Fruit fly (Drosophila melanogaster) whole organism, prepupa: ENCODE data around the gene PIG-H.

Experiments used
- Blimp-1 ChIP-seq: fragments of 200-800 bp; sonication (Bioruptor generic); optimal IDR thresholded peaks from 3 replicates; lab custom pipeline; 2017; ENCODE audit warnings: missing biosample characterization, missing genetic modification characterization, mild to moderate bottlenecking, moderate library complexity, missing genetic modification reagents
- CG10631 ChIP-seq: fragments of 200-800 bp; sonication (Bioruptor generic); optimal IDR thresholded peaks from 2 replicates; lab custom pipeline; 2016; ENCODE audit warnings: missing biosample characterization, missing genetic modification characterization
- CG11762 ChIP-seq: fragments of 200-800 bp; sonication (Bioruptor generic); optimal IDR thresholded peaks from 3 replicates; lab custom pipeline; 2016; ENCODE audit warnings: missing biosample characterization, missing genetic modification characterization; ENCODE audit not compliant: insufficient read depth
- CG15336 ChIP-seq: fragments of 200-800 bp; sonication (Bioruptor generic); IDR thresholded peaks from 2 replicates; pipeline ENCODE4 v1.3.6; 2022; ENCODE audit warnings: missing biosample characterization, missing genetic modification characterization
- CG1621 ChIP-seq: fragments of 200-800 bp; sonication (Bioruptor generic); optimal IDR thresholded peaks from 3 replicates; lab custom pipeline; 2018; ENCODE audit warnings: missing biosample characterization, mild to moderate bottlenecking, missing genetic modification characterization
- CG16779 ChIP-seq: fragments of 200-800 bp; sonication (Bioruptor generic); optimal IDR thresholded peaks from 3 replicates; lab custom pipeline; 2017; ENCODE audit warnings: missing biosample characterization, mild to moderate bottlenecking, missing genetic modification characterization
- CG31627 ChIP-seq: fragments of 200-800 bp; sonication (Bioruptor generic); optimal IDR thresholded peaks from 3 replicates; lab custom pipeline; 2016; ENCODE audit warnings: missing biosample characterization, missing genetic modification characterization
- CG32006 ChIP-seq: fragments of 200-800 bp; sonication (Bioruptor generic); optimal IDR thresholded peaks from 3 replicates; lab custom pipeline; 2017; ENCODE audit warnings: missing biosample characterization, mild to moderate bottlenecking, missing genetic modification characterization
- CG3919 ChIP-seq: fragments of 200-800 bp; sonication (Bioruptor generic); optimal IDR thresholded peaks from 3 replicates; lab custom pipeline; 2016; ENCODE audit warnings: missing biosample characterization, missing genetic modification characterization
- CG4318 ChIP-seq: fragments of 200-800 bp; sonication (Bioruptor generic); optimal IDR thresholded peaks from 3 replicates; lab custom pipeline; 2017; ENCODE audit warnings: missing biosample characterization, mild to moderate bottlenecking, missing genetic modification characterization
- CG6163 ChIP-seq: fragments of 200-800 bp; sonication (Bioruptor generic); IDR thresholded peaks from 3 replicates; pipeline ENCODE4 v1.3.6; 2022; ENCODE audit warnings: missing biosample characterization, missing genetic modification characterization
- CG6276 ChIP-seq: fragments of 200-800 bp; sonication (Bioruptor generic); optimal IDR thresholded peaks from 2 replicates; lab custom pipeline; 2017; ENCODE audit warnings: missing biosample characterization, mild to moderate bottlenecking, missing genetic modification characterization
- CG6808 ChIP-seq: fragments of 200-800 bp; sonication (Bioruptor generic); optimal IDR thresholded peaks from 3 replicates; lab custom pipeline; 2017; ENCODE audit warnings: missing biosample characterization, missing genetic modification characterization, mild to moderate bottlenecking, moderate library complexity, missing genetic modification reagents
- CG8119 ChIP-seq: fragments of 200-800 bp; sonication (Bioruptor generic); IDR thresholded peaks from 3 replicates; pipeline ENCODE4 v1.3.6; 2022; ENCODE audit warnings: missing biosample characterization, missing genetic modification characterization
- CG8319 ChIP-seq: fragments of 200-800 bp; sonication (Bioruptor generic); optimal IDR thresholded peaks from 3 replicates; lab custom pipeline; 2016; ENCODE audit warnings: missing biosample characterization, missing genetic modification characterization
- CG8632 ChIP-seq: fragments of 200-800 bp; sonication (Bioruptor generic); optimal IDR thresholded peaks from 3 replicates; lab custom pipeline; 2016; ENCODE audit warnings: missing biosample characterization, missing genetic modification characterization
- CG9139 ChIP-seq: fragments of 200-800 bp; sonication (Bioruptor generic); optimal IDR thresholded peaks from 3 replicates; lab custom pipeline; 2017; ENCODE audit warnings: missing biosample characterization, mild to moderate bottlenecking, missing genetic modification characterization
- Eip75B ChIP-seq: fragments of 200-800 bp; sonication (Bioruptor generic); optimal IDR thresholded peaks from 3 replicates; lab custom pipeline; 2016; ENCODE audit warnings: missing biosample characterization, missing genetic modification characterization
- Eip78C ChIP-seq: fragments of 200-800 bp; sonication (Bioruptor generic); peaks from one replicate; lab custom pipeline; 2016; ENCODE audit warnings: missing biosample characterization, missing genetic modification characterization
- Ets21C ChIP-seq: fragments of 200-800 bp; sonication (Bioruptor generic); optimal IDR thresholded peaks from 3 replicates; lab custom pipeline; 2016; ENCODE audit warnings: missing biosample characterization, missing genetic modification characterization
- Gug ChIP-seq: fragments of 200-800 bp; sonication (Bioruptor generic); IDR thresholded peaks from 2 replicates; pipeline ENCODE4 v1.3.6; 2022; ENCODE audit warnings: missing biosample characterization, missing genetic modification characterization
- Hr39 ChIP-seq: fragments of 200-800 bp; sonication (Bioruptor generic); optimal IDR thresholded peaks from 2 replicates; lab custom pipeline; 2016; ENCODE audit warnings: missing biosample characterization, missing genetic modification characterization
- Hr4 ChIP-seq: fragments of 200-800 bp; sonication (Bioruptor generic); optimal IDR thresholded peaks from 3 replicates; lab custom pipeline; 2016; ENCODE audit warnings: missing biosample characterization, missing genetic modification characterization
- OdsH ChIP-seq: fragments of 200-800 bp; sonication (Bioruptor generic); optimal IDR thresholded peaks from 3 replicates; lab custom pipeline; 2016; ENCODE audit warnings: missing biosample characterization, missing genetic modification characterization
- Sox102F ChIP-seq: fragments of 200-800 bp; sonication (Bioruptor generic); optimal IDR thresholded peaks from 2 replicates; lab custom pipeline; 2016; ENCODE audit warnings: missing biosample characterization, mild to moderate bottlenecking, missing genetic modification characterization
- Sox14 ChIP-seq: fragments of 200-800 bp; sonication (Bioruptor generic); optimal IDR thresholded peaks from 3 replicates; lab custom pipeline; 2016; ENCODE audit warnings: missing biosample characterization, missing genetic modification characterization
- Sox15 ChIP-seq: fragments of 200-800 bp; sonication (Bioruptor generic); optimal IDR thresholded peaks from 3 replicates; lab custom pipeline; 2016; ENCODE audit warnings: missing biosample characterization, missing genetic modification characterization
- achi ChIP-seq: fragments of 200-800 bp; sonication (Bioruptor generic); optimal IDR thresholded peaks from 3 replicates; lab custom pipeline; 2016; ENCODE audit warnings: missing biosample characterization, missing genetic modification characterization
- cyc ChIP-seq: fragments of 200-800 bp; sonication (Bioruptor generic); optimal IDR thresholded peaks from 3 replicates; lab custom pipeline; 2016; ENCODE audit warnings: missing biosample characterization, missing genetic modification characterization
- dac ChIP-seq: fragments of 200-800 bp; sonication (Bioruptor generic); optimal IDR thresholded peaks from 2 replicates; lab custom pipeline; 2017; ENCODE audit warnings: missing biosample characterization, mild to moderate bottlenecking, missing genetic modification characterization
- dsx ChIP-seq: fragments of 200-800 bp; optimal IDR thresholded peaks from 3 replicates; lab custom pipeline; 2019; ENCODE audit warnings: missing biosample characterization, mild to moderate bottlenecking, missing genetic modification characterization, moderate library complexity; ENCODE audit not compliant: poor library complexity, severe bottlenecking
- eg ChIP-seq: fragments of 200-800 bp; sonication (Bioruptor generic); IDR thresholded peaks from 3 replicates; pipeline ENCODE4 v1.3.6; 2022; ENCODE audit warnings: missing biosample characterization, missing genetic modification characterization
- esn ChIP-seq: fragments of 200-800 bp; sonication (Bioruptor generic); optimal IDR thresholded peaks from 2 replicates; lab custom pipeline; 2016; ENCODE audit warnings: missing biosample characterization, mild to moderate bottlenecking, missing genetic modification characterization, moderate library complexity
- fd59A ChIP-seq: fragments of 200-800 bp; sonication (Bioruptor generic); optimal IDR thresholded peaks from 2 replicates; lab custom pipeline; 2017; ENCODE audit warnings: missing biosample characterization, mild to moderate bottlenecking, missing genetic modification characterization, missing genetic modification reagents
- fd85E ChIP-seq: fragments of 200-800 bp; sonication (Bioruptor generic); optimal IDR thresholded peaks from 3 replicates; lab custom pipeline; 2016; ENCODE audit warnings: missing biosample characterization, missing genetic modification characterization
- fkh ChIP-seq: fragments of 200-800 bp; sonication (Bioruptor generic); optimal IDR thresholded peaks from 3 replicates; lab custom pipeline; 2017; ENCODE audit warnings: missing biosample characterization, mild to moderate bottlenecking, missing genetic modification characterization, moderate library complexity
- lz ChIP-seq: fragments of 200-800 bp; sonication (Bioruptor generic); optimal IDR thresholded peaks from 3 replicates; lab custom pipeline; 2016; ENCODE audit warnings: missing biosample characterization, missing genetic modification characterization
- pdm3 ChIP-seq: fragments of 200-800 bp; sonication (Bioruptor generic); optimal IDR thresholded peaks from 3 replicates; lab custom pipeline; 2016; ENCODE audit warnings: missing biosample characterization, missing genetic modification characterization
- salr ChIP-seq, 2 experiments: fragments of 200-800 bp; sonication (Bioruptor generic); optimal IDR thresholded peaks; 3 replicates each; lab custom pipeline; 2016 to 2018; ENCODE audit warnings: missing biosample characterization in 2 of 2, missing genetic modification characterization in 2 of 2, mild to moderate bottlenecking in 1 of 2
- ss ChIP-seq, 2 experiments: fragments of 200-800 bp; sonication (Bioruptor generic); optimal IDR thresholded peaks; 2 replicates in 1 of 2; 3 replicates in 1 of 2; lab custom pipeline; 2017 to 2018; ENCODE audit warnings: mild to moderate bottlenecking in 2 of 2, missing biosample characterization in 2 of 2, missing genetic modification characterization in 2 of 2, moderate library complexity in 1 of 2
- svp ChIP-seq: fragments of 200-800 bp; sonication (Bioruptor generic); peaks from one replicate; lab custom pipeline; 2016; ENCODE audit warnings: missing biosample characterization, missing genetic modification characterization

PIG-H gene

dm6 chr3R:7981396-7981795 lies 18.2 kb upstream of the PIG-H start:
- no peak for TF ChIP-seq Eip78C (GFP tag; lab: Kevin White, UChicago)
- TF ChIP-seq CG6276 (GFP tag; lab: Kevin White, UChicago) = no peak
- TF ChIP-seq Eip75B = peak; percentile 23
- no peak for TF ChIP-seq CG8319
- TF ChIP-seq Blimp-1 = no peak
- TF ChIP-seq CG31627 (GFP tag; lab: Kevin White, UChicago) = peak; percentile 30
- TF ChIP-seq fd85E (GFP tag; lab: Kevin White, UChicago) = no peak
- TF ChIP-seq CG9139 (GFP tag; lab: Kevin White, UChicago) = no peak
- TF ChIP-seq CG16779 (tag; lab: Kevin White, UChicago) = no peak
- TF ChIP-seq cyc (GFP tag; lab: Kevin White, UChicago) = peak; percentile 13
- no peak for TF ChIP-seq fd59A (GFP tag; lab: Kevin White, UChicago)
- TF ChIP-seq Hr39 (GFP tag; lab: Kevin White, UChicago) = no peak
- TF ChIP-seq fkh = no peak
- no peak for TF ChIP-seq CG32006
- peak; percentile 31 for TF ChIP-seq esn (GFP tag; lab: Kevin White, UChicago)

dm6 chr3R:7990257-7990656 lies 9.4 kb upstream of the PIG-H start:
- TF ChIP-seq CG15336 (GFP tag; lab: Robert Waterston, UW) = no peak
- TF ChIP-seq eg (GFP tag; lab: Robert Waterston, UW) = 0 out of 3 replicates have a peak, but pooled peaks have one; percentile 17
- TF ChIP-seq esn (GFP tag; lab: Kevin White, UChicago) = no peak
- TF ChIP-seq, all 60 proteins: peak for 1

dm6 chr3R:7990799-7991423 lies 8.7 kb upstream of the PIG-H start:
- peak; percentile 92 for TF ChIP-seq Blimp-1
- TF ChIP-seq CG9139 (GFP tag; lab: Kevin White, UChicago) = no peak

- peak; percentile 38; the same call in 1 of the 3 replicates for TF ChIP-seq eg (GFP tag; lab: Robert Waterston, UW)
- TF ChIP-seq CG6808 (GFP tag; lab: Kevin White, UChicago) = no peak
- TF ChIP-seq achi (GFP tag; lab: Kevin White, UChicago) = no peak
- TF ChIP-seq Gug (GFP tag; lab: Robert Waterston, UW) = no peak
- TF ChIP-seq CG10631 = no peak
- 0 out of 3 replicates have a peak, but pooled peaks have one; percentile 20 for TF ChIP-seq CG8119 (GFP tag; lab: Robert Waterston, UW)
- TF ChIP-seq, all 60 proteins: peak for 2
These were observed 8.2 kb upstream of the PIG-H start for dm6 chr3R:7991446-7991845.

- TF ChIP-seq Eip78C (GFP tag; lab: Kevin White, UChicago) (peak; percentile 75), CG4318 (GFP tag; lab: Kevin White, UChicago) (peak; percentile 68), CG6276 (GFP tag; lab: Kevin White, UChicago) (peak; percentile 67), CG3919 (GFP tag; lab: Kevin White, UChicago) (peak; percentile 4), Hr4 (GFP tag; lab: Kevin White, UChicago) (peak; percentile 54), Sox102F (GFP tag; lab: Kevin White, UChicago) (no peak), svp (no peak), CG15336 (GFP tag; lab: Robert Waterston, UW) (peak; percentile 55; the same call in 1 of the 2 replicates), lz (GFP tag; lab: Kevin White, UChicago) (no peak), pdm3 (GFP tag; lab: Kevin White, UChicago) (no peak), dac (GFP tag; lab: Kevin White, UChicago) (no peak), fd85E (GFP tag; lab: Kevin White, UChicago) (no peak), dsx (GFP tag; lab: Kevin White, UChicago) (no peak), Sox14 (GFP tag; lab: Kevin White, UChicago) (no peak), CG6163 (GFP tag; lab: Robert Waterston, UW) (0 out of 3 replicates have a peak, but pooled peaks have one; percentile 24), CG10631 (no peak), CG11762 (GFP tag; lab: Kevin White, UChicago) (peak; percentile 16), CG8632 (GFP tag; lab: Kevin White, UChicago) (no peak), CG8119 (GFP tag; lab: Robert Waterston, UW) (peak; percentile 33; the same call in 2 of the 3 replicates), Ets21C (GFP tag; lab: Kevin White, UChicago) (no peak), CG32006 (peak; percentile 82), fkh (no peak), salr (GFP tag; optimal IDR thresholded peaks at IDR 0.05; lab: Kevin White, UChicago) (peak in 1 of 2 experiments; percentile 35), OdsH (peak; percentile 30), CG9139 (GFP tag; lab: Kevin White, UChicago) (no peak), achi (GFP tag; lab: Kevin White, UChicago) (peak; percentile 24), ss (GFP tag; optimal IDR thresholded peaks at IDR 0.05; lab: Kevin White, UChicago) (no peak), CG31627 (GFP tag; lab: Kevin White, UChicago) (no peak), Sox15 (no peak), CG1621 (tag; lab: Kevin White, UChicago) (no peak)
These were observed 7.5 kb upstream of the PIG-H start for dm6 chr3R:7992100-7992499.
